Worm (Caenorhabditis elegans): Measurements from ENCODE around the gene K05B2.2.

K05B2.2 gene

DNA sequence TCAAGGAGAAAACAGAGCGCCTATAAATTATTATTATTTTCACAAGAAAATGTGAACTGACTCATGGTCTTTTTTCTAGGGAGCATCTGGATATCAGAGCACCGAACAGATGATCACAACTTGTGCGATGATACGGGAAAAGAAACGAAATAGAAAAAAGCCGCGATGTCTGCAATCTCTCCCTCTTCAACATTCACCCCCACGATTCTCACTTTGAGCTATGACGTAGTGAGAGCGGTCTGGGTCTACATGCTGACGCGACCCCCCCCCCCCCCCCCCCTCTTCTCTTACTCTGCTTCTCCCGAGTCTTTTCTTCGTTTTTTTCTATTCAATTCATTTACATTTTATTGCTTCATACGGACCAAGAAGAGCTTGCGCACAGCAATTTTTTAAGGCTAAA, 6.3 kb upstream of the K05B2.2 start (continued):
- TF ChIP-seq mab-9 (GFP tag; IDR thresholded peaks at IDR 0.05) = no peak
- TF ChIP-seq fkh-8 (tag; optimal IDR thresholded peaks at IDR 0.05) = peak; percentile 51
- TF ChIP-seq pax-3 (tag; optimal IDR thresholded peaks at IDR 0.05) = peak; percentile 40
- no peak for TF ChIP-seq unc-30 (tag; optimal IDR thresholded peaks at IDR 0.05)
- no peak for TF ChIP-seq nhr-76 (tag; optimal IDR thresholded peaks at IDR 0.05)
- TF ChIP-seq dsc-1 (tag; optimal IDR thresholded peaks at IDR 0.05) = no peak
- no peak for TF ChIP-seq grh-1 (GFP tag; IDR thresholded peaks at IDR 0.05)
- TF ChIP-seq blmp-1 (tag; optimal IDR thresholded peaks at IDR 0.05) = no peak
- no peak for TF ChIP-seq ceh-88 (GFP tag; IDR thresholded peaks at IDR 0.05)
- TF ChIP-seq sox-4 (tag; optimal IDR thresholded peaks at IDR 0.05) = no peak
- no peak for TF ChIP-seq lin-15B (tag; optimal IDR thresholded peaks at IDR 0.05)

DNA sequence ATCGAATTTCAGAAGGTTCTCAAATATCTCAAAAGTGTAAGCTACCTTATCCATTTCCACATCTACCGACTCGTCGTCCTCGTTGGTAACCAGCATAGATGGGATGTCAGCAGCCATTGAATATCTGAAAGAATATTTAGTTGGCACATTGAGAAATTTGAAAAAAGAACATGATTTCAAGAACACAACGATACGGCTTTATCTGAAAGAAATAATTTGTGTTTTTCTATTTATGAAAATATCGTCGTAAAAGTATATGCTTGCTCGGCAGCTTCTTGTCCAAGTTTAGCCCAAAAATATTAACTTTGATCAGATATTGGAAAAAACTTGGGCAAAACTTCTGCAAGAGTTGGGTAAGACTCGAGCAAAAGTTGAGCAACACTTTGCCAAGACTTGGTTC, 5.2 kb upstream of the K05B2.2 start, which contains the start of gene T07F12.4:
Gene T07F12.4 (minus strand): TSS at position 130 of the 400 bp plus-strand sequence.
- TF ChIP-seq aly-2 (tag; optimal IDR thresholded peaks at IDR 0.05) (no peak), elt-3 (tag; optimal IDR thresholded peaks at IDR 0.05) (no peak), unc-130 (tag; optimal IDR thresholded peaks at IDR 0.05) (no peak), xbp-1 (tag; optimal IDR thresholded peaks at IDR 0.05) (no peak), ceh-88 (GFP tag; IDR thresholded peaks at IDR 0.05) (no peak), unc-86 (tag; optimal IDR thresholded peaks at IDR 0.05) (no peak), dpl-1 (GFP tag; optimal IDR thresholded peaks at IDR 0.05) (no peak), blmp-1 (tag; optimal IDR thresholded peaks at IDR 0.05) (no peak), snpc-4 (tag; optimal IDR thresholded peaks at IDR 0.05) (no peak), pax-3 (tag; optimal IDR thresholded peaks at IDR 0.05) (no peak), nhr-19 (GFP tag; conservative IDR thresholded peaks at IDR 0.05) (no peak), C34B4.2 (tag; optimal IDR thresholded peaks at IDR 0.05) (no peak), lsy-2 (tag; optimal IDR thresholded peaks at IDR 0.05) (no peak), sup-37 (GFP tag; optimal IDR thresholded peaks at IDR 0.05) (no peak), zag-1 (tag; optimal IDR thresholded peaks at IDR 0.05) (no peak), nhr-76 (tag; optimal IDR thresholded peaks at IDR 0.05) (no peak), nhr-90 (tag; optimal IDR thresholded peaks at IDR 0.05; ENCODE audit: poor library complexity) (no peak)

DNA sequence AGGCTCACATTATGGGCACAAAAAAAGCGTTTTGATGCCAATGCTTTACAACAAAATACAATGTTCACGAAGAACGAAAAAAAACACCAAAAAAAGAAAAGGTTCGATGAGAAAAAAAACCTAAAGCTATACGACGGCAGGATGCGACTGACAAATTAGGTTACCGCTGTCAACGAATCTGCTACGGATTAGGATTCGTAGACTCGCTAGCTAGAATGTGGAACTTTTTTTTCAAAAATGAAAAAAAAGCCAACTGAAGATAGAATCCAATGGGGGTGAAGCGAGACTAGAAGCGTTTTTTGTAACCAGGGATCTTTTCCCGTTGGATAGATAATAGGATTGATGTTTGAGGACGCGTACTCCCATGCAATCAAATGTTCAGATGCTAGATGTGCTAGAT, 3.9 kb upstream of the K05B2.2 start:
- TF ChIP-seq efl-1 (optimal IDR thresholded peaks at IDR 0.05) = no peak
- TF ChIP-seq efl-1 (GFP tag; optimal IDR thresholded peaks at IDR 0.05 in 1 of 2) = no peak
- TF ChIP-seq mdl-1 (tag; optimal IDR thresholded peaks at IDR 0.05) = no peak
- peak; percentile 7 for TF ChIP-seq ces-1 (GFP tag; optimal IDR thresholded peaks at IDR 0.05)
- peak; percentile 30 for TF ChIP-seq lin-14 (GFP tag; optimal IDR thresholded peaks at IDR 0.05)
- TF ChIP-seq fkh-10 (GFP tag; optimal IDR thresholded peaks at IDR 0.05) = peak; percentile 73

DNA sequence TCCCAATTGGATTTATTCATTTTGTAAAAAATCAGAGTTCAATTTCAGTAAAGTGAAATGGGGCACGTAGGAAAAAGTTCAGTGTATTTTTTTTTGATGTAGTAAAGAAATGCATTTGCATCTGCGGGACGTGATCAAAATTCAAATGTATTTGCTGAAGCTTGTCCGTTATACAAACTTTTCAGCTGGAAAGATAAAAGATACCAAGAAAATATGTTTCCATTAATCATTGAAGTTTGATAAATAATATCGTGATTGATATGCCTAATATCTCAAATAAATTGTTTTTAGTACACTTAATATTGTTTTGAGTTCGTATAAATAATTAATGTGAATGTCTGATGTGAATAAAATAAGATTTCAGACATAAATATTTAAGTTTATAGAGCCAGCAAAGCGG, 3.5 kb upstream of the K05B2.2 start:
- no peak for TF ChIP-seq sptf-1 (tag; optimal IDR thresholded peaks at IDR 0.05)
- TF ChIP-seq hlh-4 (tag; optimal IDR thresholded peaks at IDR 0.05) = peak; percentile 74
- peak; percentile 25 for TF ChIP-seq nhr-71 (tag; optimal IDR thresholded peaks at IDR 0.05)
- TF ChIP-seq fkh-8 (tag; optimal IDR thresholded peaks at IDR 0.05) = peak; percentile 61
- TF ChIP-seq ces-1 (GFP tag; optimal IDR thresholded peaks at IDR 0.05) = no peak

DNA sequence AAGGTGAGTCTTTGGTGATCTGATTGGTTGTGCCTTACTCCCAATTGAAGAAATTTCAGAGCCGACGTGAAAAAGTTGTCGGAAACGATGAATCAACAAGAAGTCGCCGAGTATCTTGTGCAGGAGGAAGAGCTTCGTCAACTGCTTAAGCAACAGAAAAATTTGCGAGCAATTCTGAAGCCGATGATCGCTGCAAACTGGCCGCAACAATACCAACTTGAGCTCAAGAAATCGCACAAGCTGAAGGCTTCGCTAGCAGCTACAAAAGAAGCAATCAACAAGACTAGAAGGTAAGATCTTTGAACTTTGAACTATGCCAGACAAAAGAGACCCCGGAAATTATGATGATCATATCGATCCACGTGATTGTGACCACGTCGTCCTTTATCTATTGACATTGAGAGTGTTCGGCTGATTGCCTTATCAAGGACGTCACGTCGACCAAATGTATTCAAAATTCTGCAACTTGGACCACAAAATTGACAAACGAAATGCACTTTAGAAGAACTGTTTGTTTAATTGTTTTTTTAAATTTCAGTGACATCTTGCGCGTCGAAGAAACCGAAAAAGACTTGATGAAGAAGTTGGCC, 5.5 kb downstream of the K05B2.2 start:
- TF ChIP-seq zip-4 (GFP tag; optimal IDR thresholded peaks at IDR 0.05) = no peak
- no peak for TF ChIP-seq swsn-7 (tag; optimal IDR thresholded peaks at IDR 0.05)
- TF ChIP-seq fkh-4 (tag; optimal IDR thresholded peaks at IDR 0.05; ENCODE audit: borderline replicate concordance) = no peak
- no peak for TF ChIP-seq lin-35 (GFP tag; optimal IDR thresholded peaks at IDR 0.05)
- TF ChIP-seq C16A3.4 (tag; optimal IDR thresholded peaks at IDR 0.05) = no peak
- no peak for TF ChIP-seq sox-4 (tag; optimal IDR thresholded peaks at IDR 0.05)
- TF ChIP-seq dsc-1 (tag; optimal IDR thresholded peaks at IDR 0.05) = no peak
- no peak for TF ChIP-seq mef-2 (tag; optimal IDR thresholded peaks at IDR 0.05)
- TF ChIP-seq pqm-1 (tag; optimal IDR thresholded peaks at IDR 0.05) = no peak
- TF ChIP-seq hlh-4 (tag; optimal IDR thresholded peaks at IDR 0.05) = no peak
- no peak for TF ChIP-seq unc-98 (GFP tag; IDR thresholded peaks at IDR 0.05)
- TF ChIP-seq sptf-1 (tag; optimal IDR thresholded peaks at IDR 0.05) = no peak
- TF ChIP-seq efl-3 (GFP tag; optimal IDR thresholded peaks at IDR 0.05) = no peak
- peak in 1 of 6 experiments; percentile 51 for TF ChIP-seq elt-3 (tag; optimal IDR thresholded peaks at IDR 0.05)
- peak; percentile 61 for TF ChIP-seq nhr-85 (tag)
- TF ChIP-seq elt-2 (tag; optimal IDR thresholded peaks at IDR 0.05) = peak; percentile 3
- no peak for TF ChIP-seq fkh-10 (GFP tag; optimal IDR thresholded peaks at IDR 0.05)
- no peak for TF ChIP-seq nhr-77 (tag; optimal IDR thresholded peaks at IDR 0.05)
- no peak for TF ChIP-seq aly-2 (tag; optimal IDR thresholded peaks at IDR 0.05)
- no peak for TF ChIP-seq nhr-76 (tag; optimal IDR thresholded peaks at IDR 0.05)

All from whole organism, L1 larva.